Fruit fly (Drosophila melanogaster) whole organism, embryonic: ENCODE data around the gene CG13924.
A peak's percentile ranks its signal among the peaks of the same experiment; 100 is the strongest.

Source experiments
- Asciz ChIP-seq: fragments of 200-800 bp; sonication (Bioruptor generic); optimal IDR thresholded peaks from 2 replicates; lab custom pipeline; 2017; ENCODE audit warnings: missing biosample characterization, mild to moderate bottlenecking, missing genetic modification characterization, missing genetic modification reagents
- Atf-2 ChIP-seq: fragments of 200-800 bp; sonication (Bioruptor generic); optimal IDR thresholded peaks from 2 replicates; lab custom pipeline; 2016; ENCODE audit warnings: missing biosample characterization, missing genetic modification characterization
- CG10147 ChIP-seq: fragments of 200-800 bp; sonication (Bioruptor generic); optimal IDR thresholded peaks from 2 replicates; lab custom pipeline; 2019; ENCODE audit warnings: missing biosample characterization, mild to moderate bottlenecking, missing genetic modification characterization, moderate library complexity
- CG11093 ChIP-seq: fragments of 200-800 bp; sonication (Bioruptor generic); IDR thresholded peaks from 3 replicates; pipeline ENCODE4 v1.3.6; 2022; ENCODE audit warnings: missing biosample characterization, missing genetic modification characterization
- CG13287 ChIP-seq: fragments of 200-800 bp; sonication (Bioruptor generic); IDR thresholded peaks from 2 replicates; pipeline ENCODE4 v1.3.6; 2022; ENCODE audit warnings: missing biosample characterization, missing genetic modification characterization; ENCODE audit not compliant: partially characterized antibody
- CG1647 ChIP-seq: fragments of 200-800 bp; sonication (Bioruptor generic); optimal IDR thresholded peaks from 3 replicates; lab custom pipeline; 2016; ENCODE audit warnings: missing biosample characterization, missing genetic modification characterization
- CG16779 ChIP-seq: fragments of 200-800 bp; sonication (Bioruptor generic); IDR thresholded peaks from 2 replicates; pipeline ENCODE4 v1.3.6; 2022; ENCODE audit warnings: missing biosample characterization, missing genetic modification characterization
- CG16863 ChIP-seq: fragments of 200-800 bp; sonication (Bioruptor generic); optimal IDR thresholded peaks from 3 replicates; lab custom pipeline; 2016; ENCODE audit warnings: missing biosample characterization, missing genetic modification characterization
- CG17328 ChIP-seq: fragments of 200-800 bp; sonication (Bioruptor generic); IDR thresholded peaks from 2 replicates; pipeline ENCODE4 v1.3.6; 2022; ENCODE audit warnings: missing biosample characterization, missing genetic modification characterization
- CG17612 ChIP-seq: fragments of 200-800 bp; sonication (Bioruptor generic); IDR thresholded peaks from 2 replicates; pipeline ENCODE4 v1.3.6; 2022; ENCODE audit warnings: missing biosample characterization, missing genetic modification characterization
- CG31388 ChIP-seq: fragments of 200-800 bp; sonication (Bioruptor generic); optimal IDR thresholded peaks from 2 replicates; lab custom pipeline; 2016; ENCODE audit warnings: missing biosample characterization, missing genetic modification characterization
- CG42726 ChIP-seq: fragments of 200-800 bp; sonication (Bioruptor generic); IDR thresholded peaks from 2 replicates; pipeline ENCODE4 v1.3.6; 2022; ENCODE audit warnings: missing biosample characterization, missing genetic modification characterization; ENCODE audit not compliant: partially characterized antibody
- CG4282 ChIP-seq: fragments of 200-800 bp; sonication (Bioruptor generic); optimal IDR thresholded peaks from 2 replicates; lab custom pipeline; 2016; ENCODE audit warnings: missing biosample characterization, missing genetic modification characterization
- CG6683 ChIP-seq: fragments of 200-800 bp; sonication (Bioruptor generic); optimal IDR thresholded peaks from 2 replicates; lab custom pipeline; 2017; ENCODE audit warnings: missing biosample characterization, mild to moderate bottlenecking, missing genetic modification characterization, missing genetic modification reagents
- CG8924 ChIP-seq: fragments of 200-800 bp; optimal IDR thresholded peaks from 3 replicates; lab custom pipeline; 2019; ENCODE audit warnings: missing biosample characterization, mild to moderate bottlenecking, missing genetic modification characterization, moderate library complexity
- CG8944 ChIP-seq: fragments of 200-800 bp; sonication (Bioruptor generic); optimal IDR thresholded peaks from 3 replicates; lab custom pipeline; 2016; ENCODE audit warnings: missing biosample characterization, missing genetic modification characterization
- CG9215 ChIP-seq: fragments of 200-800 bp; sonication (Bioruptor generic); IDR thresholded peaks from 2 replicates; pipeline ENCODE4 v1.3.6; 2022; ENCODE audit warnings: missing biosample characterization, missing genetic modification characterization
- CG9876 ChIP-seq: fragments of 200-800 bp; sonication (Bioruptor generic); optimal IDR thresholded peaks from 2 replicates; lab custom pipeline; 2016; ENCODE audit warnings: missing biosample characterization, missing genetic modification characterization
- D19A ChIP-seq: fragments of 200-800 bp; optimal IDR thresholded peaks from 3 replicates; lab custom pipeline; 2019; ENCODE audit warnings: missing biosample characterization, mild to moderate bottlenecking, missing genetic modification characterization, moderate library complexity
- HHEX ChIP-seq: fragments of 200-800 bp; sonication (Bioruptor generic); optimal IDR thresholded peaks from 3 replicates; lab custom pipeline; 2017; ENCODE audit warnings: missing biosample characterization, mild to moderate bottlenecking, missing genetic modification characterization, missing genetic modification reagents
- Jarid2 ChIP-seq: fragments of 200-800 bp; sonication (Bioruptor generic); optimal IDR thresholded peaks from 3 replicates; lab custom pipeline; 2017; ENCODE audit warnings: mild to moderate bottlenecking, missing biosample characterization, missing genetic modification reagents, missing genetic modification characterization
- MTF-1 ChIP-seq: fragments of 200-800 bp; sonication (Bioruptor generic); optimal IDR thresholded peaks from 2 replicates; lab custom pipeline; 2018; ENCODE audit warnings: missing biosample characterization, mild to moderate bottlenecking, missing genetic modification characterization, borderline replicate concordance
- Mad ChIP-seq: fragments of 200-800 bp; sonication (Bioruptor generic); optimal IDR thresholded peaks from 2 replicates; lab custom pipeline; 2016; ENCODE audit warnings: missing biosample characterization, missing genetic modification characterization
- Max ChIP-seq: fragments of 200-800 bp; sonication (Bioruptor generic); optimal IDR thresholded peaks from 2 replicates; lab custom pipeline; 2016; ENCODE audit warnings: missing biosample characterization, mild to moderate bottlenecking, missing genetic modification characterization
- Mes4 ChIP-seq: fragments of 200-800 bp; sonication (Bioruptor generic); optimal IDR thresholded peaks from 2 replicates; lab custom pipeline; 2016; ENCODE audit warnings: missing biosample characterization, missing genetic modification characterization
- NC2β ChIP-seq: fragments of 200-800 bp; sonication (Bioruptor generic); optimal IDR thresholded peaks from 2 replicates; lab custom pipeline; 2016; ENCODE audit warnings: missing biosample characterization, missing genetic modification characterization
- Rx ChIP-seq: fragments of 200-800 bp; sonication (Bioruptor generic); IDR thresholded peaks from 2 replicates; pipeline ENCODE4 v1.3.6; 2022; ENCODE audit warnings: missing biosample characterization, missing genetic modification characterization
- Sin3A ChIP-seq: fragments of >200 bp; optimal IDR thresholded peaks from 2 replicates; lab custom pipeline; 2018
- Taf1 ChIP-seq: fragments of 200-800 bp; sonication (Bioruptor generic); IDR thresholded peaks from 2 replicates; pipeline ENCODE4 v1.3.6; 2022; ENCODE audit warnings: missing biosample characterization, missing genetic modification characterization
- ci ChIP-seq: fragments of 200-800 bp; sonication (Bioruptor generic); IDR thresholded peaks from 3 replicates; pipeline ENCODE4 v1.3.6; 2022; ENCODE audit warnings: missing biosample characterization, missing genetic modification characterization
- crc ChIP-seq: fragments of 200-800 bp; sonication (Bioruptor generic); optimal IDR thresholded peaks from 2 replicates; lab custom pipeline; 2016; ENCODE audit warnings: missing biosample characterization, missing genetic modification characterization
- da ChIP-seq: fragments of 200-800 bp; sonication (Bioruptor generic); optimal IDR thresholded peaks from 2 replicates; lab custom pipeline; 2016; ENCODE audit warnings: missing biosample characterization, missing genetic modification characterization
- dimm ChIP-seq: fragments of 200-800 bp; sonication (Bioruptor generic); IDR thresholded peaks from 2 replicates; pipeline ENCODE4 v1.3.6; 2022; ENCODE audit warnings: missing biosample characterization, missing genetic modification characterization
- gce ChIP-seq: fragments of 200-800 bp; sonication (Bioruptor generic); IDR thresholded peaks from 3 replicates; pipeline ENCODE4 v1.3.6; 2022; ENCODE audit warnings: missing biosample characterization, missing genetic modification characterization
- hb ChIP-seq: fragments of 200-800 bp; sonication (Bioruptor generic); IDR thresholded peaks from 3 replicates; pipeline ENCODE4 v1.3.6; 2022; ENCODE audit warnings: missing biosample characterization, missing genetic modification characterization; ENCODE audit not compliant: partially characterized antibody
- her ChIP-seq: fragments of 200-800 bp; sonication (Bioruptor generic); optimal IDR thresholded peaks from 2 replicates; lab custom pipeline; 2016; ENCODE audit warnings: missing biosample characterization, missing genetic modification characterization
- jumu ChIP-seq: fragments of 200-800 bp; sonication (Bioruptor generic); optimal IDR thresholded peaks from 3 replicates; lab custom pipeline; 2016; ENCODE audit warnings: missing biosample characterization, missing genetic modification characterization
- lilli ChIP-seq: fragments of 200-800 bp; sonication (Bioruptor generic); optimal IDR thresholded peaks from 3 replicates; lab custom pipeline; 2016; ENCODE audit warnings: missing biosample characterization, missing genetic modification characterization
- luna ChIP-seq: fragments of 200-800 bp; sonication (Bioruptor generic); optimal IDR thresholded peaks from 2 replicates; lab custom pipeline; 2016; ENCODE audit warnings: missing biosample characterization, missing genetic modification characterization
- maf-S ChIP-seq: fragments of 200-800 bp; sonication (Bioruptor generic); optimal IDR thresholded peaks from 2 replicates; lab custom pipeline; 2016; ENCODE audit warnings: missing biosample characterization, missing genetic modification characterization
- nau ChIP-seq: fragments of 200-800 bp; sonication (Bioruptor generic); optimal IDR thresholded peaks from 3 replicates; lab custom pipeline; 2017; ENCODE audit warnings: missing biosample characterization, mild to moderate bottlenecking, missing genetic modification characterization, missing genetic modification reagents
- onecut ChIP-seq: fragments of 200-800 bp; sonication (Bioruptor generic); IDR thresholded peaks from 2 replicates; pipeline ENCODE4 v1.3.6; 2022; ENCODE audit warnings: missing biosample characterization, missing genetic modification characterization
- ranshi ChIP-seq: fragments of 200-800 bp; sonication (Bioruptor generic); IDR thresholded peaks from 2 replicates; pipeline ENCODE4 v1.3.6; 2022; ENCODE audit warnings: missing biosample characterization, missing genetic modification characterization
- schlank ChIP-seq: fragments of 200-800 bp; sonication (Bioruptor generic); optimal IDR thresholded peaks from 2 replicates; lab custom pipeline; 2018; ENCODE audit warnings: missing biosample characterization, mild to moderate bottlenecking, missing genetic modification characterization
- sob ChIP-seq: fragments of 200-800 bp; sonication (Bioruptor generic); IDR thresholded peaks from 2 replicates; pipeline ENCODE4 v1.3.6; 2022; ENCODE audit warnings: missing biosample characterization, missing genetic modification characterization
- sqz ChIP-seq: fragments of 200-800 bp; sonication (Bioruptor generic); optimal IDR thresholded peaks from 3 replicates; lab custom pipeline; 2018; ENCODE audit warnings: missing biosample characterization, mild to moderate bottlenecking, missing genetic modification characterization
- tgo ChIP-seq: fragments of 200-800 bp; sonication (Bioruptor generic); IDR thresholded peaks from 3 replicates; pipeline ENCODE4 v1.3.6; 2022; ENCODE audit warnings: missing biosample characterization, missing genetic modification characterization
- trem ChIP-seq: fragments of 200-800 bp; optimal IDR thresholded peaks from 3 replicates; lab custom pipeline; 2019; ENCODE audit warnings: missing biosample characterization, mild to moderate bottlenecking, missing genetic modification characterization, moderate library complexity
- unpg ChIP-seq: fragments of 200-800 bp; sonication (Bioruptor generic); optimal IDR thresholded peaks from 3 replicates; lab custom pipeline; 2018; ENCODE audit warnings: missing biosample characterization, mild to moderate bottlenecking, missing genetic modification characterization, moderate library complexity
- vnd ChIP-seq: fragments of 200-800 bp; sonication (Bioruptor generic); IDR thresholded peaks from 3 replicates; pipeline ENCODE4 v1.3.6; 2022; ENCODE audit warnings: missing biosample characterization, missing genetic modification characterization; ENCODE audit not compliant: partially characterized antibody
- wek ChIP-seq: fragments of 200-800 bp; sonication (Bioruptor generic); optimal IDR thresholded peaks from 3 replicates; lab custom pipeline; 2018; ENCODE audit warnings: missing biosample characterization, mild to moderate bottlenecking, missing genetic modification characterization, moderate library complexity

Gene CG13924

dm6 chr3L:1865121-1865727 lies 4.6 kb upstream of the CG13924 start, which contains the start of the genes HBS1 and CG12025 (continued):
- no peak for TF ChIP-seq da (GFP tag; lab: Kevin White, UChicago)
- TF ChIP-seq CG13287 (GFP tag; lab: Robert Waterston, UW): no peak; the same call in 1 of the 2 replicates
- peak; percentile 36; the same call in 1 of the 2 replicates for TF ChIP-seq sob (GFP tag; lab: Robert Waterston, UW)
- peak; percentile 41 for TF ChIP-seq CG1647 (GFP tag; lab: Kevin White, UChicago)
- TF ChIP-seq CG17328 (GFP tag; lab: Robert Waterston, UW): peak; percentile 41
- peak; percentile 26; the same call in 1 of the 2 replicates for TF ChIP-seq ranshi (GFP tag; lab: Robert Waterston, UW)
- TF ChIP-seq crc (GFP tag; lab: Kevin White, UChicago): no peak
- no peak for TF ChIP-seq sqz
- TF ChIP-seq Jarid2 (GFP tag; lab: Kevin White, UChicago): no peak
- TF ChIP-seq maf-S (GFP tag; lab: Kevin White, UChicago): no peak
- no peak for TF ChIP-seq CG9876
- peak; percentile 6 for TF ChIP-seq CG8944
- peak; percentile 97 for TF ChIP-seq Sin3A (lab: Kevin White, UChicago)
- no peak for TF ChIP-seq schlank (tag; lab: Kevin White, UChicago)
- no peak for TF ChIP-seq CG42726 (GFP tag; lab: Robert Waterston, UW)
- no peak for TF ChIP-seq hb (GFP tag; lab: Robert Waterston, UW)
- no peak for TF ChIP-seq gce (GFP tag; lab: Robert Waterston, UW)
- peak; percentile 10 for TF ChIP-seq Mes4 (GFP tag; lab: Kevin White, UChicago)
- no peak for TF ChIP-seq CG6683 (GFP tag; lab: Kevin White, UChicago)
- TF ChIP-seq NC2β (GFP tag; lab: Kevin White, UChicago): peak; percentile 44
- no peak for TF ChIP-seq ci
- TF ChIP-seq Max (GFP tag; lab: Kevin White, UChicago): peak; percentile 39
- peak; percentile 72 for TF ChIP-seq lilli (GFP tag; lab: Kevin White, UChicago)
- no peak for TF ChIP-seq CG31388 (GFP tag; lab: Kevin White, UChicago)
- no peak for TF ChIP-seq Rx (GFP tag; lab: Robert Waterston, UW)
- TF ChIP-seq dimm (GFP tag; lab: Robert Waterston, UW): no peak
- no peak for TF ChIP-seq nau (GFP tag; lab: Kevin White, UChicago)
- peak; percentile 74 for TF ChIP-seq trem (tag; lab: Kevin White, UChicago)
- no peak for TF ChIP-seq MTF-1 (GFP tag; lab: Kevin White, UChicago)
- peak; percentile 49; the same call in 2 of the 3 replicates for TF ChIP-seq tgo
- no peak for TF ChIP-seq Asciz (GFP tag; lab: Kevin White, UChicago)
- peak; percentile 34 for TF ChIP-seq Mad
- TF ChIP-seq CG8924: peak; percentile 56
- TF ChIP-seq wek (GFP tag; lab: Kevin White, UChicago): no peak
- TF ChIP-seq unpg (GFP tag; lab: Kevin White, UChicago): peak; percentile 40
- no peak for TF ChIP-seq CG17612 (GFP tag; lab: Robert Waterston, UW)
- TF ChIP-seq Taf1: 0 out of 2 replicates have a peak, but pooled peaks have one; percentile 23
- peak; percentile 55 for TF ChIP-seq jumu (GFP tag; lab: Kevin White, UChicago)
- no peak for TF ChIP-seq CG4282 (GFP tag; lab: Kevin White, UChicago)
- no peak for TF ChIP-seq CG16779 (GFP tag; lab: Robert Waterston, UW)
- TF ChIP-seq onecut (GFP tag; lab: Robert Waterston, UW): peak; percentile 5; the same call in 1 of the 2 replicates
- peak; percentile 31 for TF ChIP-seq Atf-2
- peak; percentile 36; the same call in 1 of the 3 replicates for TF ChIP-seq CG11093 (GFP tag; lab: Robert Waterston, UW)
- no peak for TF ChIP-seq her (GFP tag; lab: Kevin White, UChicago)
- no peak for TF ChIP-seq vnd (GFP tag; lab: Robert Waterston, UW)
- TF ChIP-seq CG16863 (GFP tag; lab: Kevin White, UChicago): peak; percentile 32
- TF ChIP-seq HHEX: no peak
- TF ChIP-seq D19A (tag; lab: Kevin White, UChicago): no peak
- no peak for TF ChIP-seq CG10147 (GFP tag; lab: Kevin White, UChicago)
- TF ChIP-seq luna (GFP tag; lab: Kevin White, UChicago): no peak
- peak; percentile 71 for TF ChIP-seq CG9215 (GFP tag; lab: Robert Waterston, UW)
